Worm (Caenorhabditis elegans): ENCODE results near the gene srlf-28.

DNA sequence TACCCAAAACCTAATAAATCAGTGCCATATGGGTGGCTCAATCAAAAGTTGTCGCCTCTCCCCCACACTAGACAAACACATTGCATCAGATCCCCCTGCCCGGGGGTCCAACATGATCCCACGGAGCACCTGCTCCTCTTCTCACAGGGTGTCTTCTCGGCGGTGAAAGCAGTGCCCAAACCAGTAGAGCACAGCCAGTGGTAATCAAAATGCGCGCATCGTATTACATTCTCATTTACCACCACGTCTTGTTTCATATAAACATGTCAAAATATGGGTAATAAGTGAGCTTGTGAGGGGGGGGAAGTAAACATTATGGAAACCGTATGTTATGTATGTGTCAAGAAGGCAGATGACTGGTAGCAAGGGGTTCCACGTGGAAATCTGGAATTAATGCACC, 48.4 kb downstream of the srlf-28 start:
- no peak for TF ChIP-seq snpc-4 (tag; optimal IDR thresholded peaks at IDR 0.05)
- no peak for TF ChIP-seq nhr-76 (tag; optimal IDR thresholded peaks at IDR 0.05)
- TF ChIP-seq ces-1 (GFP tag; optimal IDR thresholded peaks at IDR 0.05), result no peak
- no peak for TF ChIP-seq elt-1 (tag; optimal IDR thresholded peaks at IDR 0.05; ENCODE audit: borderline replicate concordance, insufficient read depth)
